Worm (Caenorhabditis elegans): ENCODE data around the gene K10D6.4.
A peak's percentile ranks its signal among the peaks of the same experiment; 100 is the strongest.

DNA sequence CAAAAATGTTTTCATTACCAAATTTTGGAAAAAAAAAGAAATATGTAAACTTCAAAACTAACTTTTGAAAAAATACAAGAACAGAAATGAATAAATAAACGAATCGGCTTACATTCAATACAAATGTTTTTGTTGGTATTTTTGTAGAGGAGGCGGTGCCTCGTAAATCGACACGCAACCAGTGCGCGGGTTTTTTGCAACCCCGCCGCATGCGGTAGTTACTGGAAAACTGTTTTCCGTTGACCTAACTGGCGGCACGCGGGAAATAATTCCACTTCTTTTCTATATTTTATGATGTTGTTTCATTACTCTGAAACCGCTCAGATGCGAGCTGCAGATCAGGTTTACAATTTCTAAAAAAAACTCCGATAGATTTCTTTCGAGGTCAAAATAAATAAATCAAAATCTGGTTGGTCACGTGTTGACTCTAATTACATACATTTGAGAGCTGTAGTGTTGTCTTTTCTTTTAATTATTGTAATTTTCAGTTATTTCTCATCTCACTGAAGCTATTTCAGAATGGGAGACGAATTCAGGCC is 37.5 kb downstream of the K10D6.4 start, which contains the start of the genes dvc-1 and ima-1:
- TF ChIP-seq nhr-25 (tag; optimal IDR thresholded peaks at IDR 0.05): peak; percentile 64
- no peak for TF ChIP-seq ztf-4 (tag; optimal IDR thresholded peaks at IDR 0.05)
- peak; percentile 89 for TF ChIP-seq R02D3.7 (tag; optimal IDR thresholded peaks at IDR 0.05)
- no peak for TF ChIP-seq aly-2 (tag; optimal IDR thresholded peaks at IDR 0.05)
- TF ChIP-seq nhr-12 (tag; optimal IDR thresholded peaks at IDR 0.05): no peak
- peak; percentile 69 for TF ChIP-seq ceh-82 (tag; optimal IDR thresholded peaks at IDR 0.05)
- no peak for TF ChIP-seq lin-39 (tag; optimal IDR thresholded peaks at IDR 0.05)
- no peak for TF ChIP-seq sem-4 (tag; optimal IDR thresholded peaks at IDR 0.05)
- no peak for TF ChIP-seq peb-1 (tag; optimal IDR thresholded peaks at IDR 0.05)
- no peak for TF ChIP-seq snpc-4 (tag; optimal IDR thresholded peaks at IDR 0.05)

Measured in whole organism, L2 larva.